Fruit fly (Drosophila melanogaster) whole organism, wandering third instar larva: ENCODE results near the gene CG33700.

Experiments
- Abd-B ChIP-seq: fragments of >200 bp; optimal IDR thresholded peaks from 2 replicates; lab custom pipeline; 2017; ENCODE audit warnings: missing biosample characterization, missing genetic modification characterization
- CG32264 ChIP-seq: fragments of 200-800 bp; sonication (Bioruptor generic); optimal IDR thresholded peaks from 2 replicates; lab custom pipeline; 2016; ENCODE audit warnings: missing biosample characterization, missing genetic modification characterization
- CrebA ChIP-seq: fragments of 200-800 bp; sonication (Bioruptor generic); optimal IDR thresholded peaks from 2 replicates; lab custom pipeline; 2016; ENCODE audit warnings: missing biosample characterization, mild to moderate bottlenecking, missing genetic modification characterization, borderline replicate concordance
- Dfd ChIP-seq: fragments of >200 bp; optimal IDR thresholded peaks from 2 replicates; lab custom pipeline; 2017; ENCODE audit warnings: missing biosample characterization, missing genetic modification characterization
- Dif ChIP-seq: fragments of 200-275, 200-300 bp; sonication (Bioruptor generic); optimal IDR thresholded peaks from 2 replicates; lab custom pipeline; 2018; ENCODE audit warnings: missing biosample characterization, missing genetic modification characterization; ENCODE audit not compliant: partially characterized antibody
- GATAd ChIP-seq: sonication (Bioruptor generic); optimal IDR thresholded peaks from 2 replicates; lab custom pipeline; 2016; ENCODE audit warnings: missing biosample characterization, missing genetic modification characterization
- HLH106 ChIP-seq: fragments of 200-800 bp; optimal IDR thresholded peaks from 3 replicates; lab custom pipeline; 2019; ENCODE audit warnings: missing biosample characterization, mild to moderate bottlenecking, missing genetic modification characterization, moderate library complexity
- Hnf4 ChIP-seq: fragments of 200-800 bp; sonication (Bioruptor generic); optimal IDR thresholded peaks from 2 replicates; lab custom pipeline; 2016; ENCODE audit warnings: missing biosample characterization, mild to moderate bottlenecking, missing genetic modification characterization
- Hr78 ChIP-seq: fragments of >200 bp; optimal IDR thresholded peaks from 2 replicates; lab custom pipeline; 2017; ENCODE audit warnings: missing biosample characterization, missing genetic modification characterization
- Hr83 ChIP-seq: fragments of 200-300 bp; sonication (Bioruptor generic); optimal IDR thresholded peaks from 2 replicates; lab custom pipeline; 2016; ENCODE audit warnings: missing biosample characterization, mild to moderate bottlenecking, missing genetic modification characterization, moderate library complexity; ENCODE audit not compliant: poor library complexity, severe bottlenecking
- Jra ChIP-seq: sonication (Bioruptor generic); optimal IDR thresholded peaks from 2 replicates; lab custom pipeline; 2016; ENCODE audit warnings: missing biosample characterization, missing genetic modification characterization
- Myc ChIP-seq: fragments of >200 bp; optimal IDR thresholded peaks from 2 replicates; lab custom pipeline; 2017
- N ChIP-seq: fragments of >200 bp; optimal IDR thresholded peaks from 2 replicates; lab custom pipeline; 2018; ENCODE audit warnings: missing biosample characterization, missing external identifiers, missing genetic modification characterization
- OdsH ChIP-seq: fragments of 200-800 bp; sonication (Bioruptor generic); optimal IDR thresholded peaks from 2 replicates; lab custom pipeline; 2016; ENCODE audit warnings: missing biosample characterization, mild to moderate bottlenecking, missing genetic modification characterization
- Rel ChIP-seq, 2 experiments: fragments of 200-800 bp; sonication (Bioruptor generic) in 1 of 2; optimal IDR thresholded peaks; 2 replicates in 1 of 2; 3 replicates in 1 of 2; lab custom pipeline; 2016 to 2019; ENCODE audit warnings: mild to moderate bottlenecking in 2 of 2, missing biosample characterization in 2 of 2, missing genetic modification characterization in 2 of 2, moderate library complexity in 1 of 2
- Sp1 ChIP-seq: fragments of 200-800 bp; sonication (Bioruptor generic); optimal IDR thresholded peaks from 3 replicates; lab custom pipeline; 2019; ENCODE audit warnings: missing biosample characterization, mild to moderate bottlenecking, missing genetic modification characterization, moderate library complexity
- br ChIP-seq: fragments of 200-800 bp; sonication (Bioruptor generic); optimal IDR thresholded peaks from 2 replicates; lab custom pipeline; 2016; ENCODE audit warnings: missing biosample characterization, missing genetic modification characterization
- dl ChIP-seq, 2 experiments: fragments of 175-275, 200-275 bp in 1 of 2; fragments of 200-275 bp in 1 of 2; sonication (Bioruptor generic); optimal IDR thresholded peaks; lab custom pipeline; 2018; ENCODE audit warnings: mild to moderate bottlenecking in 2 of 2, missing biosample characterization in 2 of 2, missing genetic modification characterization in 2 of 2, moderate library complexity in 2 of 2; ENCODE audit not compliant: partially characterized antibody in 2 of 2, insufficient read depth in 1 of 2
- ey ChIP-seq: fragments of 200-800 bp; sonication (Bioruptor generic); optimal IDR thresholded peaks from 2 replicates; lab custom pipeline; 2016; ENCODE audit warnings: missing biosample characterization, missing genetic modification characterization
- foxo ChIP-seq, 2 experiments: fragments of 200-800 bp; sonication (Bioruptor generic); optimal IDR thresholded peaks; 2 replicates in 1 of 2; 3 replicates in 1 of 2; lab custom pipeline; 2016 to 2017; ENCODE audit warnings: missing biosample characterization in 2 of 2, missing genetic modification characterization in 2 of 2
- fru ChIP-seq: fragments of 200-800 bp; sonication (Bioruptor generic); optimal IDR thresholded peaks from 3 replicates; lab custom pipeline; 2016; ENCODE audit warnings: missing biosample characterization, mild to moderate bottlenecking, missing genetic modification characterization
- h ChIP-seq: fragments of 200-800 bp; sonication (Bioruptor generic); optimal IDR thresholded peaks from 3 replicates; lab custom pipeline; 2016; ENCODE audit warnings: missing biosample characterization, mild to moderate bottlenecking, missing genetic modification characterization
- jim ChIP-seq: fragments of 175-275, 200-325 bp; sonication (Bioruptor generic); optimal IDR thresholded peaks from 2 replicates; lab custom pipeline; 2016; ENCODE audit warnings: missing biosample characterization, mild to moderate bottlenecking, missing genetic modification characterization
- lola ChIP-seq: fragments of >200 bp; optimal IDR thresholded peaks from 2 replicates; lab custom pipeline; 2017; ENCODE audit warnings: missing biosample characterization, missing genetic modification characterization
- pan ChIP-seq: fragments of >200 bp; optimal IDR thresholded peaks from 2 replicates; lab custom pipeline; 2017
- rgr ChIP-seq: fragments of 200-800 bp; sonication (Bioruptor generic); optimal IDR thresholded peaks from 3 replicates; lab custom pipeline; 2016; ENCODE audit warnings: missing biosample characterization, mild to moderate bottlenecking, missing genetic modification characterization
- sage ChIP-seq: fragments of 200-800 bp; sonication (Bioruptor generic); optimal IDR thresholded peaks from 2 replicates; lab custom pipeline; 2016; ENCODE audit warnings: missing biosample characterization, mild to moderate bottlenecking, missing genetic modification characterization
- sv ChIP-seq: fragments of 200-800 bp; sonication (Bioruptor generic); optimal IDR thresholded peaks from 3 replicates; lab custom pipeline; 2016; ENCODE audit warnings: missing biosample characterization, missing genetic modification characterization
- tai ChIP-seq: sonication (Bioruptor generic); optimal IDR thresholded peaks from 2 replicates; lab custom pipeline; 2016; ENCODE audit warnings: missing biosample characterization, missing genetic modification characterization
- usp ChIP-seq: fragments of >200 bp; optimal IDR thresholded peaks from 2 replicates; lab custom pipeline; 2017; ENCODE audit warnings: missing biosample characterization, missing genetic modification characterization
- woc ChIP-seq: sonication (Bioruptor generic); optimal IDR thresholded peaks from 2 replicates; lab custom pipeline; 2016; ENCODE audit warnings: missing biosample characterization, mild to moderate bottlenecking, missing genetic modification characterization

Gene CG33700

DNA sequence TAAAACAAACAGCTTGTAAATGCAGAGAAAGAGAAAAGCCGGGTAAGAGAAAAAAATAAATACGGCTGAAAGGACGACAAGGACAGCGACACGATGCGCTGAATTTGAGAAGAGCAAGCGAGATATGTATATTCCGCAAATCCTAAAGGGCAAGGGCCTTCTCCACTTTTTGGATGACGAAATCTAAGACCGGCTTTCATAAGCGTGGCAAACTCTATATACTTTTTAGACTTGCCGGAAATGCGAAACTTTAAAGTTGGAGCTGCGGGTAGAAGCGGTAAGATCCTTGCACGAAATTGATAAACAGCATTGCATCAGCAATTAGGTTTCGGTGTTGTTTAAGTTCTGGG is 19.7 kb downstream of the CG33700 start:
- TF ChIP-seq Rel (GFP tag; optimal IDR thresholded peaks at IDR 0.05; lab: Kevin White, UChicago) (no peak), Rel (tag; optimal IDR thresholded peaks at IDR 0.05; lab: Kevin White, UChicago) (no peak), Dif (GFP tag; lab: Kevin White, UChicago) (no peak), ey (no peak), dl (GFP tag; optimal IDR thresholded peaks at IDR 0.05; lab: Kevin White, UChicago; ENCODE audit: insufficient read depth in 1 of 2, partially characterized antibody in 2 of 2) (no peak), woc (GFP tag; lab: Kevin White, UChicago) (no peak), GATAd (GFP tag; lab: Kevin White, UChicago) (no peak), Hr78 (GFP tag; lab: Kevin White, UChicago) (no peak), HLH106 (tag; lab: Kevin White, UChicago) (no peak), Dfd (GFP tag; lab: Kevin White, UChicago) (no peak), Sp1 (GFP tag; lab: Kevin White, UChicago) (no peak), usp (GFP tag; lab: Kevin White, UChicago) (no peak), fru (GFP tag; lab: Kevin White, UChicago) (no peak), jim (GFP tag; lab: Kevin White, UChicago) (no peak), pan (no peak)

- peak; percentile 8 for TF ChIP-seq rgr (GFP tag; lab: Kevin White, UChicago)
- TF ChIP-seq Myc (lab: Kevin White, UChicago) = peak; percentile 90
- peak; percentile 37 for TF ChIP-seq jim (GFP tag; lab: Kevin White, UChicago)
- peak in 1 of 2 experiments; percentile 27 for TF ChIP-seq foxo (GFP tag; optimal IDR thresholded peaks at IDR 0.05; lab: Kevin White, UChicago)
- no peak for TF ChIP-seq sv (GFP tag; lab: Kevin White, UChicago)
- peak; percentile 58 for TF ChIP-seq HLH106 (tag; lab: Kevin White, UChicago)
- TF ChIP-seq Sp1 (GFP tag; lab: Kevin White, UChicago) = peak; percentile 65
- TF ChIP-seq tai (GFP tag; lab: Kevin White, UChicago) = peak; percentile 42
- peak; percentile 39 for TF ChIP-seq Hnf4
- TF ChIP-seq Rel (GFP tag; optimal IDR thresholded peaks at IDR 0.05; lab: Kevin White, UChicago) = no peak
- peak; percentile 49 for TF ChIP-seq Rel (tag; optimal IDR thresholded peaks at IDR 0.05; lab: Kevin White, UChicago)
- TF ChIP-seq woc (GFP tag; lab: Kevin White, UChicago) = peak; percentile 35
- TF ChIP-seq OdsH (GFP tag; lab: Kevin White, UChicago) = no peak
- peak; percentile 4 for TF ChIP-seq fru (GFP tag; lab: Kevin White, UChicago)
- peak; percentile 14 for TF ChIP-seq Jra (GFP tag; lab: Kevin White, UChicago)
- peak; percentile 65 for TF ChIP-seq Hr83
- peak; percentile 27 for TF ChIP-seq Dif (GFP tag; lab: Kevin White, UChicago)
- no peak for TF ChIP-seq br (GFP tag; lab: Kevin White, UChicago)
- TF ChIP-seq usp (GFP tag; lab: Kevin White, UChicago) = no peak
- no peak for TF ChIP-seq CG32264
- TF ChIP-seq lola (GFP tag; lab: Kevin White, UChicago) = no peak
These were observed 20.2 kb downstream of the CG33700 start, which contains the start of gene path for dm6 chr3L:9505007-9505712. Gene path, minus strand, starts transcription at chr3L:9505328.

- no peak for TF ChIP-seq tai (GFP tag; lab: Kevin White, UChicago)
- no peak for TF ChIP-seq lola (GFP tag; lab: Kevin White, UChicago)
- no peak for TF ChIP-seq usp (GFP tag; lab: Kevin White, UChicago)
- no peak for TF ChIP-seq GATAd (GFP tag; lab: Kevin White, UChicago)
- TF ChIP-seq pan = no peak
- no peak for TF ChIP-seq Abd-B
- no peak for TF ChIP-seq N (GFP tag; lab: Kevin White, UChicago)
- TF ChIP-seq woc (GFP tag; lab: Kevin White, UChicago) = no peak
- no peak for TF ChIP-seq br (GFP tag; lab: Kevin White, UChicago)
- no peak for TF ChIP-seq sage (GFP tag; lab: Kevin White, UChicago)
These were observed 20.8 kb downstream of the CG33700 start for dm6 chr3L:9504530-9504929.

DNA sequence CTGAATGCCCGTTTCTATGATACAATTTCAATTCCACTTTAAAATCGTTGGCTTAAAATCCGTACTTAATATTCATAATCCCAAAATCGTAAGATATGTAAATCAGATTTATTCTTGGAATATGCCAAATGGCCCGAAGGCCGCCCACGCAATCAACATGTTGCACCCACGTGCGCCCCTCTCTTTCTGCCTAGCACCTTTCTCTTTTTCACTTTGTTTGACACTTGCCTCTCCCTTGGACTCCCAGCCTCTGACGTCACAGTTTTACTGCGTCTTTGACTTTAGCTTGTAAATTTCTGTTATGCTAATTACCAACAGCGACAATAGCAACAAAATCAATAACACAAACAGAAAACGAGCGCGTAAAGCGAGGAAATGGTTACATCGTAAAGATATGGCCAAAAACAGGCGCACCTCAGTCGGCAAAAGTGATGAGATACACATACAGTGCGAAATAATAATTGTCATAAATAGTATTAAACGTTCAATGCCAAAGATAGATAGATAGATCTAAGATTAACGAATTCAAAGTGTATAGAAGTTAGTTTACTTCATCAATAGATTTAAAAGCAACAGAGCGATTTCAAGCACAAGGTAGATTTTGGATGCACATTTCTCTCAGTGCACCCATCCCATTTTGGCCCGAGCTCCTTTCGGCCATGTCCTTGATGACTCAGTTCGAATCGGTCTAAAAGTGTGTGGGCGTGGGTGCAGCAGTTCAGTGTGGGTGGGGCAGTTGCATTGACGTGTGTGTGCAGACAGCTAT is 21.6 kb downstream of the CG33700 start:
- TF ChIP-seq h (GFP tag; lab: Kevin White, UChicago) (peak; percentile 52), Myc (lab: Kevin White, UChicago) (no peak), fru (GFP tag; lab: Kevin White, UChicago) (peak; percentile 18), pan (no peak), CrebA (GFP tag; lab: Kevin White, UChicago) (no peak), foxo (GFP tag; optimal IDR thresholded peaks at IDR 0.05; lab: Kevin White, UChicago) (peak in 1 of 2 experiments; percentile 10)
